Worm (Caenorhabditis elegans) whole organism, L4 larva: Measurements from ENCODE around the gene F56F10.2.

Experiments
- ama-1 ChIP-seq: fragments of 150-350 bp; optimal IDR thresholded peaks from 2 replicates; lab custom pipeline; 2014; ENCODE audit warnings: inconsistent platforms, mixed read lengths
- arid-1 ChIP-seq: fragments of 200-800 bp; sonication (Bioruptor generic); conservative IDR thresholded peaks from 2 replicates; pipeline ENCODE4 v1.3.6; 2022; ENCODE audit warnings: missing genetic modification reagents, missing genetic modification characterization, missing compliant biosample characterization
- ceh-28 ChIP-seq: fragments of 150-350 bp; optimal IDR thresholded peaks from 2 replicates; lab custom pipeline; 2014; ENCODE audit warnings: missing biosample characterization, missing genetic modification reagents, missing genetic modification characterization
- dpl-1 ChIP-seq: fragments of 150-350 bp; optimal IDR thresholded peaks from 2 replicates; lab custom pipeline; 2014; ENCODE audit warnings: missing biosample characterization, missing genetic modification reagents, missing genetic modification characterization
- hlh-30 ChIP-seq: sonication (generic microtip); optimal IDR thresholded peaks from 2 replicates; lab custom pipeline; 2017; ENCODE audit warnings: antibody characterized with exemption, mild to moderate bottlenecking, missing genetic modification characterization, missing compliant biosample characterization; ENCODE audit not compliant: insufficient read depth
- hmg-1.1 ChIP-seq: fragments of 200-800 bp; sonication (Bioruptor generic); IDR thresholded peaks from 2 replicates; pipeline ENCODE4 v1.3.6; 2022; ENCODE audit warnings: missing genetic modification reagents, missing genetic modification characterization, missing compliant biosample characterization
- lin-13 ChIP-seq: fragments of 150-350 bp; optimal IDR thresholded peaks from 2 replicates; lab custom pipeline; 2014; ENCODE audit warnings: missing biosample characterization, missing genetic modification reagents, missing genetic modification characterization
- lir-3 ChIP-seq: sonication (generic microtip); optimal IDR thresholded peaks from 2 replicates; lab custom pipeline; 2016; ENCODE audit warnings: mild to moderate bottlenecking, missing genetic modification characterization, missing compliant biosample characterization
- nhr-6 ChIP-seq: fragments of 150-350 bp; optimal IDR thresholded peaks from 2 replicates; lab custom pipeline; 2014; ENCODE audit warnings: missing biosample characterization, missing genetic modification characterization
- pha-4 ChIP-seq, 2 experiments: fragments of 150-350 bp in 1 of 2; fragments of 200-800 bp in 1 of 2; sonication (Bioruptor generic) in 1 of 2; IDR thresholded peaks in 1 of 2; optimal IDR thresholded peaks in 1 of 2; 2 replicates each; pipeline versions ENCODE4 v1.3.6 to Lab custom; 2014 to 2022; ENCODE audit warnings: missing genetic modification characterization in 2 of 2, missing genetic modification reagents in 2 of 2, missing biosample characterization in 1 of 2, missing compliant biosample characterization in 1 of 2
- php-3 ChIP-seq: fragments of 200-800 bp; sonication (Bioruptor generic); IDR thresholded peaks from 2 replicates; pipeline ENCODE4 v1.3.6; 2022; ENCODE audit warnings: missing genetic modification reagents, missing genetic modification characterization, missing compliant biosample characterization
- snpc-4 ChIP-seq: fragments of 150-350 bp; optimal IDR thresholded peaks from 2 replicates; lab custom pipeline; 2014; ENCODE audit warnings: missing biosample characterization, missing genetic modification characterization

DNA sequence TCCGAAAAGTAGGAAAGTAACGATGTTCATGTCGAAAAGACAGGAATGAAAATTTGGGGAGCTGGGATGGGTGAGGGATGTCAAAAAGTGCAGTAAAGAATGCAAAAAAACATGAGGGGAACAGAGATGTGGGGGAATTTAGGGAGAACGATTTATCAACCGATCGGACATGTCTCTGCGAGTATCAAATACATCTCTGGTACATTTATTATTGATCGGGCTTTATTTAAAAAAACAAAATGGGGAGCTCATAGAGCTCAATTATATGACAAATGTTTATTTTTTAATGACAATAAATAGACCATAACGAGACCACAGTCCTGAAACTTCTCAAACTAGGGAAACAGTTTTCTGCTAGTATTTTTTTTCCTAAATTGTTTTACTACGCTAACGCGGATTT is 48.7 kb upstream of the F56F10.2 start, which contains the start of gene F25E2.2:
- no peak for TF ChIP-seq snpc-4 (tag; lab: Kevin White, UChicago)
- no peak for TF ChIP-seq php-3 (GFP tag; lab: Robert Waterston, UW)
- no peak for TF ChIP-seq pha-4 (GFP tag; IDR thresholded peaks at IDR 0.05; lab: Robert Waterston, UW)
- TF ChIP-seq pha-4 (tag; optimal IDR thresholded peaks at IDR 0.05; lab: Kevin White, UChicago): no peak
- TF ChIP-seq nhr-6 (tag; lab: Kevin White, UChicago): no peak
- no peak for TF ChIP-seq ama-1 (lab: Kevin White, UChicago)
- no peak for TF ChIP-seq dpl-1
- no peak for TF ChIP-seq ceh-28 (tag; lab: Kevin White, UChicago)
- no peak for TF ChIP-seq lir-3 (tag; lab: Kevin White, UChicago)
- no peak for TF ChIP-seq arid-1 (GFP tag; lab: Robert Waterston, UW)
- TF ChIP-seq lin-13: no peak
- no peak for TF ChIP-seq hlh-30 (tag; lab: Kevin White, UChicago)
- no peak for TF ChIP-seq hmg-1.1 (GFP tag; lab: Robert Waterston, UW)
